Worm (Caenorhabditis elegans): ENCODE results near the gene C06C3.3.

C06C3.3 gene

ce11 chrII:9352669-9353068, 19.6 kb downstream of the C06C3.3 start, which contains the start of the genes sdhb-1 and cup-15:
sdhb-1 (minus strand) TSS chrII:9352731.
cup-15 (plus strand) TSS chrII:9353000.
- TF ChIP-seq eyg-1 (tag; optimal IDR thresholded peaks at IDR 0.05) (no peak), ttx-3 (tag; optimal IDR thresholded peaks at IDR 0.05) (no peak), fkh-10 (GFP tag; optimal IDR thresholded peaks at IDR 0.05) (no peak), lin-11 (tag; optimal IDR thresholded peaks at IDR 0.05) (no peak), tbx-7 (tag; optimal IDR thresholded peaks at IDR 0.05) (no peak), zip-5 (tag; optimal IDR thresholded peaks at IDR 0.05) (no peak), sdc-2 (tag; optimal IDR thresholded peaks at IDR 0.05) (no peak), hlh-13 (GFP tag; optimal IDR thresholded peaks at IDR 0.05) (no peak), ref-2 (tag; optimal IDR thresholded peaks at IDR 0.05) (no peak), ama-1 (optimal IDR thresholded peaks at IDR 0.05) (no peak)

DNA sequence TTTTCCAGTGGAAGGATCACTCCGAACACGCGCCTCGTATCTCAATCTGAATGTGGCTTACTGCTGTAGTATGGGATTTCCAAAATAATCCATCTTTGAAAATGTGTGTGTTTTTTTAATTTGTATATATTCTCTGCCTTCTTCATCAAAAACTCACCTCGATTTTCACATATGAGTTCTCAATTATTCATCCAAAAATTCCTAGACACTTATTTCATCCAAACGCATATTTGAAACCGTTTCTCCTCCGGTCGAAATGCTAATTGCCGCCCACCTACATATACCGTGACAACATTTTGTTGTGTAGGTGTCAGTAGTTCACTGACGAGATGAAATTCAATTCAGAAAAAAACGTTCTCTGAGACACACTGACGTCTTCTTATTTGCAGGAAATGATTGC, 24.8 kb downstream of the C06C3.3 start:
- TF ChIP-seq unc-3 (GFP tag; conservative IDR thresholded peaks at IDR 0.05), result no peak
- TF ChIP-seq unc-3 (tag; optimal IDR thresholded peaks at IDR 0.05), result no peak
- TF ChIP-seq unc-42 (tag; optimal IDR thresholded peaks at IDR 0.05), result no peak
- no peak for TF ChIP-seq ets-4 (tag; optimal IDR thresholded peaks at IDR 0.05)
- no peak for TF ChIP-seq unc-86 (tag; optimal IDR thresholded peaks at IDR 0.05)
- TF ChIP-seq ceh-9 (tag; optimal IDR thresholded peaks at IDR 0.05), result no peak
- no peak for TF ChIP-seq sox-4 (tag; optimal IDR thresholded peaks at IDR 0.05)
- TF ChIP-seq gmeb-2 (tag; optimal IDR thresholded peaks at IDR 0.05), result no peak

DNA sequence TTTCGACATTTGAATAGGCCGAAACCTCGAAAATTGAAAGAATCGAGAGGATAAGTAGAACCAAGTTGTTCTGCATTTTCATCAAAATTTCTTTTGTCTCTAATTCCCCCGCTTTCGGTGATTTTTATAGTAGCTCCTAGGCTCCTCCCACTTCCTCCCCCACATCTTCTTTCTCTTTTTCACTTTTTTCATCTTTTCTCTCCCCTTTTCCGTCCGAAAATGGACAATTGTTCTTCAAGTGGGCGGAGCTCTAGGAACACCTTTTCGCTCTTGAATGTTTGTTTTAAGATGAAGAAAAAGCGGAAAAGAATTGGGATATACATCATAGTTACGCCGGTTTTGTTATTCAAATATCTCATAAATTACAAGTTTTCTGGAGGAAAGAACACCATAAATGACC, 25.8 kb downstream of the C06C3.3 start, which contains the start of gene F42A8.1:
F42A8.1 (minus strand) TSS at position 101 of the 400 bp plus-strand sequence.
- TF ChIP-seq ceh-18 (tag; optimal IDR thresholded peaks at IDR 0.05) (no peak), ztf-16 (tag; optimal IDR thresholded peaks at IDR 0.05) (no peak), sdc-2 (tag; optimal IDR thresholded peaks at IDR 0.05) (no peak), sox-2 (GFP tag; IDR thresholded peaks at IDR 0.05) (no peak), pat-9 (tag; optimal IDR thresholded peaks at IDR 0.05) (no peak), nhr-232 (tag; optimal IDR thresholded peaks at IDR 0.05) (no peak), ahr-1 (tag; optimal IDR thresholded peaks at IDR 0.05) (no peak), hlh-13 (GFP tag; optimal IDR thresholded peaks at IDR 0.05) (no peak), fkh-6 (tag; optimal IDR thresholded peaks at IDR 0.05) (no peak), rnt-1 (tag; optimal IDR thresholded peaks at IDR 0.05) (no peak), ama-1 (optimal IDR thresholded peaks at IDR 0.05) (no peak), ceh-30 (tag; optimal IDR thresholded peaks at IDR 0.05) (no peak)

ce11 chrII:9345794-9346193, 26.5 kb downstream of the C06C3.3 start:
- TF ChIP-seq ceh-31 (tag; optimal IDR thresholded peaks at IDR 0.05) (no peak), T23F11.4 (GFP tag; optimal IDR thresholded peaks at IDR 0.05) (no peak), hlh-13 (GFP tag; optimal IDR thresholded peaks at IDR 0.05) (no peak), K09A11.1 (tag; optimal IDR thresholded peaks at IDR 0.05; ENCODE audit: insufficient read depth) (no peak), F13H6.1 (tag; optimal IDR thresholded peaks at IDR 0.05) (no peak), eyg-1 (tag; optimal IDR thresholded peaks at IDR 0.05) (no peak), gmeb-2 (tag; optimal IDR thresholded peaks at IDR 0.05) (no peak), Y22D7AL.16 (tag; optimal IDR thresholded peaks at IDR 0.05) (no peak)

ce11 chrII:9345116-9345515, 27.2 kb downstream of the C06C3.3 start:
- TF ChIP-seq ceh-48 (tag; optimal IDR thresholded peaks at IDR 0.05), result no peak
- no peak for TF ChIP-seq nfya-1 (tag; optimal IDR thresholded peaks at IDR 0.05)
- TF ChIP-seq ceh-34 (tag; optimal IDR thresholded peaks at IDR 0.05), result no peak
- no peak for TF ChIP-seq ceh-14 (tag; optimal IDR thresholded peaks at IDR 0.05)
- TF ChIP-seq hlh-30 (tag; optimal IDR thresholded peaks at IDR 0.05; ENCODE audit: insufficient read depth), result no peak
- TF ChIP-seq unc-55 (GFP tag; optimal IDR thresholded peaks at IDR 0.05), result no peak
- no peak for TF ChIP-seq tbx-2 (tag; optimal IDR thresholded peaks at IDR 0.05)
- TF ChIP-seq unc-3 (GFP tag; conservative IDR thresholded peaks at IDR 0.05), result no peak
- TF ChIP-seq unc-3 (tag; optimal IDR thresholded peaks at IDR 0.05), result no peak
- TF ChIP-seq ceh-45 (GFP tag; IDR thresholded peaks at IDR 0.05), result no peak
- TF ChIP-seq sox-4 (tag; optimal IDR thresholded peaks at IDR 0.05), result no peak
- no peak for TF ChIP-seq fkh-6 (tag; optimal IDR thresholded peaks at IDR 0.05)
- TF ChIP-seq K02D7.2 (tag; optimal IDR thresholded peaks at IDR 0.05), result no peak
- no peak for TF ChIP-seq sox-2 (GFP tag; IDR thresholded peaks at IDR 0.05)
- no peak for TF ChIP-seq K09A11.1 (tag; optimal IDR thresholded peaks at IDR 0.05; ENCODE audit: insufficient read depth)
- TF ChIP-seq ztf-16 (tag; optimal IDR thresholded peaks at IDR 0.05), result no peak
- no peak for TF ChIP-seq C08G9.2 (tag; optimal IDR thresholded peaks at IDR 0.05)
- TF ChIP-seq pax-1 (tag; optimal IDR thresholded peaks at IDR 0.05), result no peak
- no peak for TF ChIP-seq fax-1 (tag; optimal IDR thresholded peaks at IDR 0.05)
- no peak for TF ChIP-seq ceh-18 (tag; optimal IDR thresholded peaks at IDR 0.05)
- TF ChIP-seq pat-9 (tag; optimal IDR thresholded peaks at IDR 0.05), result no peak
